Fruit fly (Drosophila melanogaster) whole organism, embryonic: ENCODE measurements around the gene CG5056.
A peak's percentile ranks its signal among the peaks of the same experiment; 100 is the strongest.

Experiments used
- Antp ChIP-seq: fragments of 200-800 bp; sonication (Bioruptor generic); optimal IDR thresholded peaks from 3 replicates; lab custom pipeline; 2016; ENCODE audit warnings: missing biosample characterization, missing genetic modification characterization
- BtbVII ChIP-seq: fragments of 200-800 bp; sonication (Bioruptor generic); optimal IDR thresholded peaks from 3 replicates; lab custom pipeline; 2017; ENCODE audit warnings: missing biosample characterization, mild to moderate bottlenecking, missing genetic modification characterization
- CG11247 ChIP-seq: fragments of 200-800 bp; sonication (Bioruptor generic); IDR thresholded peaks from 2 replicates; pipeline ENCODE4 v1.3.6; 2022; ENCODE audit warnings: missing biosample characterization, missing genetic modification characterization
- CG11456 ChIP-seq: fragments of 200-800 bp; sonication (Bioruptor generic); IDR thresholded peaks from 3 replicates; pipeline ENCODE4 v1.3.6; 2022; ENCODE audit warnings: missing biosample characterization, missing genetic modification characterization
- CG11695 ChIP-seq: fragments of 200-800 bp; sonication (Bioruptor generic); IDR thresholded peaks from 3 replicates; pipeline ENCODE4 v1.3.6; 2022; ENCODE audit warnings: missing biosample characterization, missing genetic modification characterization
- CG13775 ChIP-seq: fragments of 200-800 bp; sonication (Bioruptor generic); optimal IDR thresholded peaks from 3 replicates; lab custom pipeline; 2017; ENCODE audit warnings: missing biosample characterization, mild to moderate bottlenecking, missing genetic modification characterization
- CG1529 ChIP-seq: fragments of 200-800 bp; sonication (Bioruptor generic); optimal IDR thresholded peaks from 3 replicates; lab custom pipeline; 2018; ENCODE audit warnings: missing biosample characterization, missing genetic modification characterization
- CG15696 ChIP-seq: fragments of 200-800 bp; sonication (Bioruptor generic); optimal IDR thresholded peaks from 2 replicates; lab custom pipeline; 2019; ENCODE audit warnings: missing biosample characterization, mild to moderate bottlenecking, missing genetic modification characterization, moderate library complexity
- CG1603 ChIP-seq: fragments of 200-800 bp; sonication (Bioruptor generic); optimal IDR thresholded peaks from 2 replicates; lab custom pipeline; 2019; ENCODE audit warnings: missing biosample characterization, mild to moderate bottlenecking, missing genetic modification characterization, moderate library complexity
- CG16813 ChIP-seq: fragments of 200-800 bp; sonication (Bioruptor generic); IDR thresholded peaks from 3 replicates; pipeline ENCODE4 v1.3.6; 2022; ENCODE audit warnings: missing biosample characterization, missing genetic modification characterization; ENCODE audit not compliant: partially characterized antibody
- CG16863 ChIP-seq: fragments of 200-800 bp; sonication (Bioruptor generic); optimal IDR thresholded peaks from 3 replicates; lab custom pipeline; 2016; ENCODE audit warnings: missing biosample characterization, missing genetic modification characterization
- CG1792 ChIP-seq: fragments of 200-800 bp; sonication (Bioruptor generic); optimal IDR thresholded peaks from 2 replicates; lab custom pipeline; 2016; ENCODE audit warnings: missing biosample characterization, missing genetic modification characterization
- CG18011 ChIP-seq: fragments of 200-800 bp; sonication (Bioruptor generic); optimal IDR thresholded peaks from 2 replicates; lab custom pipeline; 2017; ENCODE audit warnings: missing biosample characterization, missing genetic modification characterization, mild to moderate bottlenecking, moderate library complexity, missing genotype
- CG2889 ChIP-seq: fragments of 200-800 bp; sonication (Bioruptor generic); IDR thresholded peaks from 3 replicates; pipeline ENCODE4 v1.3.6; 2022; ENCODE audit warnings: missing biosample characterization, missing genetic modification characterization
- CG6854 ChIP-seq: fragments of 200-800 bp; sonication (Bioruptor generic); optimal IDR thresholded peaks from 3 replicates; lab custom pipeline; 2017; ENCODE audit warnings: missing biosample characterization, mild to moderate bottlenecking, missing genetic modification characterization
- CG7556 ChIP-seq: fragments of 200-800 bp; sonication (Bioruptor generic); optimal IDR thresholded peaks from 2 replicates; lab custom pipeline; 2017; ENCODE audit warnings: missing biosample characterization, mild to moderate bottlenecking, missing genetic modification characterization
- CG8281 ChIP-seq: fragments of 200-800 bp; sonication (Bioruptor generic); optimal IDR thresholded peaks from 2 replicates; lab custom pipeline; 2018; ENCODE audit warnings: missing biosample characterization, mild to moderate bottlenecking, missing genetic modification characterization, moderate library complexity
- CG8478 ChIP-seq: fragments of >200 bp; optimal IDR thresholded peaks from 2 replicates; lab custom pipeline; 2018
- CG9932 ChIP-seq: fragments of 200-800 bp; sonication (Bioruptor generic); IDR thresholded peaks from 2 replicates; pipeline ENCODE4 v1.3.6; 2022; ENCODE audit warnings: missing biosample characterization, missing genetic modification characterization
- CkIIα-i1 ChIP-seq: fragments of 200-800 bp; sonication (Bioruptor generic); IDR thresholded peaks from 2 replicates; pipeline ENCODE4 v1.3.6; 2022; ENCODE audit warnings: missing biosample characterization, missing genetic modification characterization
- Doc3 ChIP-seq: fragments of 200-800 bp; sonication (Bioruptor generic); IDR thresholded peaks from 3 replicates; pipeline ENCODE4 v1.3.6; 2022; ENCODE audit warnings: missing biosample characterization, missing genetic modification characterization; ENCODE audit not compliant: partially characterized antibody
- E2f2 ChIP-seq: fragments of 200-800 bp; sonication (Bioruptor generic); IDR thresholded peaks from 2 replicates; pipeline ENCODE4 v1.3.6; 2022; ENCODE audit warnings: missing biosample characterization, missing genetic modification characterization
- Ets97D ChIP-seq: fragments of 200-800 bp; sonication (Bioruptor generic); optimal IDR thresholded peaks from 3 replicates; lab custom pipeline; 2016; ENCODE audit warnings: missing biosample characterization, missing genetic modification characterization
- Hr78 ChIP-seq, 2 experiments: fragments of 200-800 bp in 1 of 2; fragments of >200 bp in 1 of 2; sonication (Bioruptor generic) in 1 of 2; optimal IDR thresholded peaks; 2 replicates each; lab custom pipeline; 2017 to 2019; ENCODE audit warnings: missing biosample characterization in 2 of 2, missing genetic modification characterization in 2 of 2, mild to moderate bottlenecking in 1 of 2, moderate library complexity in 1 of 2
- Pdp1 ChIP-seq, 2 experiments: fragments of 200-800 bp; sonication (Bioruptor generic); optimal IDR thresholded peaks; 3 replicates each; lab custom pipeline; 2016; ENCODE audit warnings: missing biosample characterization in 2 of 2, missing genetic modification characterization in 2 of 2, mild to moderate bottlenecking in 1 of 2, moderate library complexity in 1 of 2
- Side ChIP-seq: fragments of 200-800 bp; sonication (Bioruptor generic); optimal IDR thresholded peaks from 2 replicates; lab custom pipeline; 2016; ENCODE audit warnings: missing biosample characterization, missing genetic modification characterization
- Sox100B ChIP-seq: fragments of 200-800 bp; sonication (Bioruptor generic); optimal IDR thresholded peaks from 3 replicates; lab custom pipeline; 2018; ENCODE audit warnings: missing biosample characterization, mild to moderate bottlenecking, missing genetic modification characterization
- Sry-δ ChIP-seq: fragments of 200-800 bp; sonication (Bioruptor generic); optimal IDR thresholded peaks from 2 replicates; lab custom pipeline; 2016; ENCODE audit warnings: missing biosample characterization, missing genetic modification characterization
- ab ChIP-seq: fragments of 200-800 bp; sonication (Bioruptor generic); optimal IDR thresholded peaks from 2 replicates; lab custom pipeline; 2016; ENCODE audit warnings: missing biosample characterization, missing genetic modification characterization
- bigmax ChIP-seq: fragments of 200-800 bp; sonication (Bioruptor generic); optimal IDR thresholded peaks from 2 replicates; lab custom pipeline; 2018; ENCODE audit warnings: missing biosample characterization, mild to moderate bottlenecking, missing genetic modification characterization
- ci ChIP-seq: fragments of 200-800 bp; sonication (Bioruptor generic); IDR thresholded peaks from 3 replicates; pipeline ENCODE4 v1.3.6; 2022; ENCODE audit warnings: missing biosample characterization, missing genetic modification characterization
- crc ChIP-seq: fragments of 200-800 bp; sonication (Bioruptor generic); optimal IDR thresholded peaks from 2 replicates; lab custom pipeline; 2016; ENCODE audit warnings: missing biosample characterization, missing genetic modification characterization
- dmrt99B ChIP-seq: fragments of 200-800 bp; sonication (Bioruptor generic); optimal IDR thresholded peaks from 2 replicates; lab custom pipeline; 2018; ENCODE audit warnings: missing biosample characterization, mild to moderate bottlenecking, missing genetic modification characterization, moderate library complexity
- fru ChIP-seq: fragments of >200 bp; optimal IDR thresholded peaks from 2 replicates; lab custom pipeline; 2017
- grau ChIP-seq: fragments of 200-800 bp; optimal IDR thresholded peaks from 3 replicates; lab custom pipeline; 2019; ENCODE audit warnings: missing biosample characterization, mild to moderate bottlenecking, missing genetic modification characterization, moderate library complexity
- ken ChIP-seq: fragments of 200-800 bp; sonication (Bioruptor generic); IDR thresholded peaks from 3 replicates; pipeline ENCODE4 v1.3.6; 2022; ENCODE audit warnings: missing biosample characterization, missing genetic modification characterization
- knrl ChIP-seq: fragments of 200-800 bp; sonication (Bioruptor generic); IDR thresholded peaks from 3 replicates; pipeline ENCODE4 v1.3.6; 2022; ENCODE audit warnings: missing biosample characterization, missing genetic modification characterization; ENCODE audit not compliant: partially characterized antibody
- lola ChIP-seq, 3 experiments: fragments of >200 bp in 2 of 3; fragments of 200-800 bp in 1 of 3; sonication (Bioruptor generic) in 1 of 3; optimal IDR thresholded peaks; 2 replicates each; lab custom pipeline; 2017 to 2019; ENCODE audit warnings: missing biosample characterization in 3 of 3, missing genetic modification characterization in 3 of 3, mild to moderate bottlenecking in 1 of 3, moderate library complexity in 1 of 3
- nerfin-1 ChIP-seq: fragments of 200-800 bp; sonication (Bioruptor generic); optimal IDR thresholded peaks from 3 replicates; lab custom pipeline; 2019; ENCODE audit warnings: missing biosample characterization, mild to moderate bottlenecking, missing genetic modification characterization, moderate library complexity
- oc ChIP-seq: fragments of 200-800 bp; sonication (Bioruptor generic); optimal IDR thresholded peaks from 2 replicates; lab custom pipeline; 2018; ENCODE audit warnings: missing biosample characterization, mild to moderate bottlenecking, missing genetic modification characterization, moderate library complexity
- pho ChIP-seq: fragments of 200-800 bp; sonication (Bioruptor generic); optimal IDR thresholded peaks from 2 replicates; lab custom pipeline; 2016; ENCODE audit warnings: missing biosample characterization, missing genetic modification characterization
- prd ChIP-seq, 3 experiments: fragments of >200 bp in 2 of 3; fragments of 200-800 bp in 1 of 3; sonication (Bioruptor generic) in 1 of 3; optimal IDR thresholded peaks in 2 of 3; IDR thresholded peaks in 1 of 3; 2 replicates in 2 of 3; 3 replicates in 1 of 3; pipeline versions ENCODE4 v1.3.6 to Lab custom; 2017 to 2022; ENCODE audit warnings: missing biosample characterization in 1 of 3, missing genetic modification characterization in 1 of 3
- pum ChIP-seq: fragments of 200-800 bp; sonication (Bioruptor generic); optimal IDR thresholded peaks from 2 replicates; lab custom pipeline; 2016; ENCODE audit warnings: missing biosample characterization, missing genetic modification characterization
- shn ChIP-seq: fragments of 200-800 bp; sonication (Bioruptor generic); optimal IDR thresholded peaks from 3 replicates; lab custom pipeline; 2016; ENCODE audit warnings: missing biosample characterization, missing genetic modification characterization
- sima ChIP-seq: fragments of 200-800 bp; sonication (Bioruptor generic); optimal IDR thresholded peaks from 2 replicates; lab custom pipeline; 2016; ENCODE audit warnings: missing biosample characterization, missing genetic modification characterization
- tgo ChIP-seq: fragments of 200-800 bp; sonication (Bioruptor generic); IDR thresholded peaks from 3 replicates; pipeline ENCODE4 v1.3.6; 2022; ENCODE audit warnings: missing biosample characterization, missing genetic modification characterization
- tio ChIP-seq: fragments of 200-800 bp; sonication (Bioruptor generic); optimal IDR thresholded peaks from 2 replicates; lab custom pipeline; 2017; ENCODE audit warnings: missing biosample characterization, missing genetic modification characterization, inconsistent platforms
- ttk ChIP-seq: fragments of 200-800 bp; sonication (Bioruptor generic); IDR thresholded peaks from 2 replicates; pipeline ENCODE4 v2.1.2; 2022; ENCODE audit warnings: missing biosample characterization, missing genetic modification characterization
- unc-4 ChIP-seq: fragments of 200-800 bp; sonication (Bioruptor generic); IDR thresholded peaks from 2 replicates; pipeline ENCODE4 v1.3.6; 2022; ENCODE audit warnings: missing biosample characterization, missing genetic modification characterization; ENCODE audit not compliant: partially characterized antibody
- vnd ChIP-seq: fragments of 200-800 bp; sonication (Bioruptor generic); IDR thresholded peaks from 3 replicates; pipeline ENCODE4 v1.3.6; 2022; ENCODE audit warnings: missing biosample characterization, missing genetic modification characterization; ENCODE audit not compliant: partially characterized antibody

Gene CG5056

DNA sequence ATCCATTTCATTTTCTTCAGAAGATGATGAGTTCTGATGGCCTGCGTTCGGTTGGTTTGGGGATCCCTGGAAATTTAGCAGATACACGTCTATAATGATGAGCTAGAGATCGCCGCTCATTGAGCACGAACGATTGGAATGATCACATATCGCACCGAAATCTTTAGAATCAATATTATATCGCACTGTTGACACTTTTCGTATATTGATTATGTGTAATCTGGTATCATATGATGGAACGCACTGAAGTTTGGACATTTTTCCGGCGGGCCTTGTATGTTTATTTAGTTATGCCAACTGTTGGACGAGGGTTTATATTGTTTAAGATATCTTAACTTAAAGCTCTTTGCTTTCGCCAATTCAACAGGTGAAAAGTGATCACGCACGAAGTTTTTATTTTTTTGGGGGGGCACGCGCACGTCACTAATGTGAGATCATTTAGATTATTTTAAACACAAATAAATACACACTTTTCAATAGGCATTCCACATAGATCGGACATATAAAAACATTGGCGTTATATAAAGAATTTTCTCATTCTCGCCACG lies 45.4 kb upstream of the CG5056 start:
- TF ChIP-seq CG7556 (GFP tag; lab: Kevin White, UChicago) (peak; percentile 5), Hr78 (GFP tag; optimal IDR thresholded peaks at IDR 0.05; lab: Kevin White, UChicago) (no peak), CG16863 (GFP tag; lab: Kevin White, UChicago) (no peak), tgo (no peak), Sox100B (GFP tag; lab: Kevin White, UChicago) (peak; percentile 33), Doc3 (GFP tag; lab: Robert Waterston, UW) (peak; percentile 72; the same call in 2 of the 3 replicates), bigmax (no peak), Sry-δ (GFP tag; lab: Kevin White, UChicago) (peak; percentile 76), ttk (GFP tag; lab: Robert Waterston, UW) (no peak), unc-4 (GFP tag; lab: Robert Waterston, UW) (peak; percentile 76), CG13775 (no peak), knrl (GFP tag; lab: Robert Waterston, UW) (peak; percentile 86; the same call in 2 of the 3 replicates), E2f2 (GFP tag; lab: Robert Waterston, UW) (no peak), ab (GFP tag; lab: Kevin White, UChicago) (no peak), CG2889 (GFP tag; lab: Robert Waterston, UW) (no peak), CG11695 (GFP tag; lab: Robert Waterston, UW) (0 out of 3 replicates have a peak, but pooled peaks have one; percentile 15), grau (no peak), CG18011 (GFP tag; lab: Kevin White, UChicago) (peak; percentile 8), CG1603 (tag; lab: Kevin White, UChicago) (peak; percentile 2), CG15696 (peak; percentile 25), BtbVII (GFP tag; lab: Kevin White, UChicago) (no peak), ken (GFP tag; lab: Robert Waterston, UW) (no peak), Pdp1 (GFP tag; optimal IDR thresholded peaks at IDR 0.05; lab: Kevin White, UChicago) (peak in 1 of 2 experiments; percentile 69), prd (optimal IDR thresholded peaks at IDR 0.05; lab: Kevin White, UChicago) (no peak), prd (GFP tag; IDR thresholded peaks at IDR 0.05; lab: Robert Waterston, UW) (no peak), oc (tag; lab: Kevin White, UChicago) (no peak), shn (GFP tag; lab: Kevin White, UChicago) (no peak), CG16813 (GFP tag; lab: Robert Waterston, UW) (no peak), CkIIα-i1 (GFP tag; lab: Robert Waterston, UW) (no peak), sima (GFP tag; lab: Kevin White, UChicago) (no peak), crc (no peak), Antp (peak; percentile 18), nerfin-1 (tag; lab: Kevin White, UChicago) (peak; percentile 10), dmrt99B (tag; lab: Kevin White, UChicago) (no peak), lola (GFP tag; optimal IDR thresholded peaks at IDR 0.05; lab: Kevin White, UChicago) (no peak), CG11247 (no peak), fru (lab: Kevin White, UChicago) (no peak), CG1529 (GFP tag; lab: Kevin White, UChicago) (no peak), CG9932 (GFP tag; lab: Robert Waterston, UW) (no peak; the same call in 1 of the 2 replicates), CG1792 (GFP tag; lab: Kevin White, UChicago) (no peak), tio (GFP tag; lab: Kevin White, UChicago) (no peak), pum (peak; percentile 2), CG6854 (GFP tag; lab: Kevin White, UChicago) (no peak), Ets97D (GFP tag; lab: Kevin White, UChicago) (no peak), pho (GFP tag; lab: Kevin White, UChicago) (no peak), Side (no peak), CG8281 (tag; lab: Kevin White, UChicago) (peak; percentile 16), vnd (GFP tag; lab: Robert Waterston, UW) (peak; percentile 75), CG8478 (lab: Kevin White, UChicago) (no peak), CG11456 (GFP tag; lab: Robert Waterston, UW) (no peak), ci (GFP tag; lab: Robert Waterston, UW) (no peak)
